Worm (Caenorhabditis elegans) whole organism, young adult: Measurements from ENCODE around the gene C14A4.12.

Experiments used
- F10E7.11 ChIP-seq: sonication (generic microtip); optimal IDR thresholded peaks from 2 replicates; lab custom pipeline; 2017; ENCODE audit warnings: mild to moderate bottlenecking, missing genetic modification characterization, moderate library complexity, missing compliant biosample characterization
- F33H1.4 ChIP-seq: fragments of 200-800 bp; sonication (Bioruptor generic); IDR thresholded peaks from 2 replicates; pipeline ENCODE4 v1.3.6; 2022; ENCODE audit warnings: missing genetic modification reagents, missing genetic modification characterization, missing compliant biosample characterization
- F57A8.1 ChIP-seq: fragments of 200-800 bp; sonication (Bioruptor generic); optimal IDR thresholded peaks from 2 replicates; lab custom pipeline; 2018; ENCODE audit warnings: mild to moderate bottlenecking, missing genetic modification characterization, moderate library complexity, missing compliant biosample characterization
- T07F8.4 ChIP-seq: sonication (generic microtip); optimal IDR thresholded peaks from 2 replicates; lab custom pipeline; 2016; ENCODE audit warnings: mild to moderate bottlenecking, missing genetic modification characterization, moderate library complexity, missing compliant biosample characterization
- die-1 ChIP-seq: sonication (generic microtip); optimal IDR thresholded peaks from 2 replicates; lab custom pipeline; 2016; ENCODE audit warnings: missing genotype, mild to moderate bottlenecking, missing genetic modification characterization, missing compliant biosample characterization
- dpff-1 ChIP-seq: sonication (generic microtip); optimal IDR thresholded peaks from 2 replicates; lab custom pipeline; 2017; ENCODE audit warnings: mild to moderate bottlenecking, missing genetic modification characterization, missing compliant biosample characterization
- hsf-1 ChIP-seq: fragments of 200-800 bp; sonication (Bioruptor generic); IDR thresholded peaks from 2 replicates; pipeline ENCODE4 v1.3.6; 2022; ENCODE audit warnings: missing genetic modification reagents, missing genetic modification characterization, missing compliant biosample characterization
- lin-40 ChIP-seq: sonication (generic microtip); optimal IDR thresholded peaks from 2 replicates; lab custom pipeline; 2016; ENCODE audit warnings: missing genetic modification characterization, mild to moderate bottlenecking, missing compliant biosample characterization, missing genotype, missing genetic modification reagents
- madf-3 ChIP-seq: fragments of 200-800 bp; sonication (Bioruptor generic); IDR thresholded peaks from 2 replicates; pipeline ENCODE4 v1.3.6; 2022; ENCODE audit warnings: missing genetic modification reagents, missing genetic modification characterization, missing compliant biosample characterization
- nhr-120 ChIP-seq: fragments of 200-800 bp; sonication (Bioruptor generic); IDR thresholded peaks from 2 replicates; pipeline ENCODE4 v1.3.6; 2022; ENCODE audit warnings: missing genetic modification characterization, missing compliant biosample characterization
- nhr-90 ChIP-seq: sonication (generic microtip); optimal IDR thresholded peaks from 2 replicates; lab custom pipeline; 2016; ENCODE audit warnings: missing genotype, mild to moderate bottlenecking, missing genetic modification characterization, missing compliant biosample characterization
- unc-130 ChIP-seq: sonication (generic microtip); optimal IDR thresholded peaks from 2 replicates; lab custom pipeline; 2016; ENCODE audit warnings: missing genetic modification reagents, missing genetic modification characterization, missing compliant biosample characterization
- zfh-2 ChIP-seq: fragments of 200-800 bp; sonication (Bioruptor generic); conservative IDR thresholded peaks from 2 replicates; pipeline ENCODE4 v1.3.6; 2022; ENCODE audit warnings: missing genetic modification reagents, missing genetic modification characterization, missing compliant biosample characterization

ce11 chrII:10594758-10595157, 18.1 kb upstream of the C14A4.12 start, which contains the start of gene C14A4.6:
- TF ChIP-seq T07F8.4 (tag; lab: Kevin White, UChicago) (no peak), lin-40 (tag; lab: Kevin White, UChicago) (no peak), F57A8.1 (GFP tag; lab: Kevin White, UChicago) (no peak), F10E7.11 (tag; lab: Kevin White, UChicago) (no peak), F33H1.4 (GFP tag; lab: Robert Waterston, UW) (no peak), zfh-2 (GFP tag; lab: Robert Waterston, UW) (no peak), hsf-1 (GFP tag; lab: Robert Waterston, UW) (no peak), nhr-120 (GFP tag; lab: Robert Waterston, UW) (no peak), die-1 (tag; lab: Kevin White, UChicago) (no peak), dpff-1 (tag; lab: Kevin White, UChicago) (no peak), madf-3 (GFP tag; lab: Robert Waterston, UW) (no peak), nhr-90 (tag; lab: Kevin White, UChicago) (no peak), unc-130 (GFP tag; lab: Kevin White, UChicago) (no peak)
